Fruit fly (Drosophila melanogaster) whole organism, embryonic: ENCODE results near the gene pim.
A peak's percentile ranks its signal among the peaks of the same experiment; 100 is the strongest.

Source experiments
- Abd-B ChIP-seq: fragments of 200-800 bp; sonication (Bioruptor generic); optimal IDR thresholded peaks from 2 replicates; lab custom pipeline; 2018; ENCODE audit warnings: missing biosample characterization, mild to moderate bottlenecking, missing genetic modification characterization, moderate library complexity
- B-H2 ChIP-seq: fragments of 200-800 bp; sonication (Bioruptor generic); optimal IDR thresholded peaks from 2 replicates; lab custom pipeline; 2018; ENCODE audit warnings: missing biosample characterization, mild to moderate bottlenecking, missing genetic modification characterization
- CG10431 ChIP-seq: fragments of 200-800 bp; sonication (Bioruptor generic); optimal IDR thresholded peaks from 3 replicates; lab custom pipeline; 2018; ENCODE audit warnings: missing biosample characterization, mild to moderate bottlenecking, missing genetic modification characterization
- CG10959 ChIP-seq: fragments of 200-800 bp; sonication (Bioruptor generic); IDR thresholded peaks from 2 replicates; pipeline ENCODE4 v1.3.6; 2022; ENCODE audit warnings: missing biosample characterization, missing genetic modification characterization
- CG11085 ChIP-seq: fragments of 200-800 bp; sonication (Bioruptor generic); IDR thresholded peaks from 2 replicates; pipeline ENCODE4 v1.3.6; 2022; ENCODE audit warnings: missing biosample characterization, missing genetic modification characterization
- CG11695 ChIP-seq: fragments of 200-800 bp; sonication (Bioruptor generic); IDR thresholded peaks from 3 replicates; pipeline ENCODE4 v1.3.6; 2022; ENCODE audit warnings: missing biosample characterization, missing genetic modification characterization
- CG11696 ChIP-seq: fragments of 200-800 bp; sonication (Bioruptor generic); IDR thresholded peaks from 2 replicates; pipeline ENCODE4 v1.3.6; 2022; ENCODE audit warnings: missing biosample characterization, missing genetic modification characterization
- CG12219 ChIP-seq: fragments of 200-800 bp; sonication (Bioruptor generic); optimal IDR thresholded peaks from 3 replicates; lab custom pipeline; 2018; ENCODE audit warnings: missing biosample characterization, mild to moderate bottlenecking, missing genetic modification characterization
- CG12236 ChIP-seq: fragments of 200-800 bp; sonication (Bioruptor generic); optimal IDR thresholded peaks from 2 replicates; lab custom pipeline; 2016; ENCODE audit warnings: missing biosample characterization, missing genetic modification characterization
- CG1233 ChIP-seq: fragments of 200-800 bp; sonication (Bioruptor generic); optimal IDR thresholded peaks from 4 replicates; lab custom pipeline; 2018; ENCODE audit warnings: missing biosample characterization, mild to moderate bottlenecking, missing genetic modification characterization
- CG15479 ChIP-seq: fragments of 200-800 bp; sonication (Bioruptor generic); optimal IDR thresholded peaks from 3 replicates; lab custom pipeline; 2019; ENCODE audit warnings: missing biosample characterization, mild to moderate bottlenecking, missing genetic modification characterization, moderate library complexity
- CG15696 ChIP-seq: fragments of 200-800 bp; sonication (Bioruptor generic); optimal IDR thresholded peaks from 2 replicates; lab custom pipeline; 2019; ENCODE audit warnings: missing biosample characterization, mild to moderate bottlenecking, missing genetic modification characterization, moderate library complexity
- CG3065 ChIP-seq: fragments of 200-800 bp; sonication (Bioruptor generic); optimal IDR thresholded peaks from 2 replicates; lab custom pipeline; 2016; ENCODE audit warnings: missing biosample characterization, missing genetic modification characterization
- CG3726 ChIP-seq: fragments of 200-800 bp; sonication (Bioruptor generic); IDR thresholded peaks from 3 replicates; pipeline ENCODE4, ENCODE4 v1.3.6; 2022; ENCODE audit warnings: missing biosample characterization, missing genetic modification characterization
- CG3995 ChIP-seq: fragments of 200-800 bp; sonication (Bioruptor generic); optimal IDR thresholded peaks from 3 replicates; lab custom pipeline; 2016; ENCODE audit warnings: missing biosample characterization, missing genetic modification characterization
- CG5953 ChIP-seq: fragments of 200-800 bp; sonication (Bioruptor generic); IDR thresholded peaks from 2 replicates; pipeline ENCODE4 v1.3.6; 2022; ENCODE audit warnings: missing biosample characterization, missing genetic modification characterization
- CG6791 ChIP-seq: fragments of 200-800 bp; sonication (Bioruptor generic); IDR thresholded peaks from 3 replicates; pipeline ENCODE4 v1.3.6; 2022; ENCODE audit warnings: missing biosample characterization, missing genetic modification characterization; ENCODE audit not compliant: partially characterized antibody
- CG7928 ChIP-seq: fragments of 200-800 bp; sonication (Bioruptor generic); optimal IDR thresholded peaks from 2 replicates; lab custom pipeline; 2017; ENCODE audit warnings: missing biosample characterization, mild to moderate bottlenecking, missing genetic modification characterization
- CG8388 ChIP-seq: fragments of 200-800 bp; sonication (Bioruptor generic); optimal IDR thresholded peaks from 2 replicates; lab custom pipeline; 2019; ENCODE audit warnings: missing biosample characterization, mild to moderate bottlenecking, missing genetic modification characterization, moderate library complexity
- CG9817 ChIP-seq: fragments of 200-800 bp; sonication (Bioruptor generic); optimal IDR thresholded peaks from 2 replicates; lab custom pipeline; 2018; ENCODE audit warnings: missing biosample characterization, mild to moderate bottlenecking, missing genetic modification characterization, moderate library complexity
- CoRest ChIP-seq: fragments of 200-800 bp; sonication (Bioruptor generic); optimal IDR thresholded peaks from 3 replicates; lab custom pipeline; 2018; ENCODE audit warnings: missing biosample characterization, mild to moderate bottlenecking, missing genetic modification characterization, moderate library complexity
- Dbx ChIP-seq: fragments of 200-800 bp; sonication (Bioruptor generic); IDR thresholded peaks from 3 replicates; pipeline ENCODE4 v1.3.6; 2022; ENCODE audit warnings: missing biosample characterization, missing genetic modification characterization
- Deaf1 ChIP-seq: fragments of 200-800 bp; optimal IDR thresholded peaks from 3 replicates; lab custom pipeline; 2019; ENCODE audit warnings: missing biosample characterization, mild to moderate bottlenecking, missing genetic modification characterization, moderate library complexity
- Doc2 ChIP-seq: fragments of 200-800 bp; sonication (Bioruptor generic); IDR thresholded peaks from 2 replicates; pipeline ENCODE4 v1.3.6; 2022; ENCODE audit warnings: missing biosample characterization, missing genetic modification characterization
- E2f2 ChIP-seq: fragments of 200-800 bp; sonication (Bioruptor generic); IDR thresholded peaks from 2 replicates; pipeline ENCODE4 v1.3.6; 2022; ENCODE audit warnings: missing biosample characterization, missing genetic modification characterization
- Fer1 ChIP-seq: fragments of 200-800 bp; sonication (Bioruptor generic); optimal IDR thresholded peaks from 2 replicates; lab custom pipeline; 2017; ENCODE audit warnings: missing biosample characterization, mild to moderate bottlenecking, missing genetic modification characterization
- Hmr ChIP-seq: fragments of 200-800 bp; sonication (Bioruptor generic); optimal IDR thresholded peaks from 3 replicates; lab custom pipeline; 2017; ENCODE audit warnings: mild to moderate bottlenecking, missing biosample characterization, missing genetic modification reagents, missing genetic modification characterization
- MESR4 ChIP-seq: fragments of 200-800 bp; sonication (Bioruptor generic); optimal IDR thresholded peaks from 2 replicates; lab custom pipeline; 2018; ENCODE audit warnings: missing biosample characterization, mild to moderate bottlenecking, missing genetic modification characterization, moderate library complexity
- Meics ChIP-seq: fragments of 200-800 bp; sonication (Bioruptor generic); optimal IDR thresholded peaks from 2 replicates; lab custom pipeline; 2017; ENCODE audit warnings: missing biosample characterization, mild to moderate bottlenecking, missing genetic modification characterization
- Nf-YB ChIP-seq: fragments of 200-800 bp; sonication (Bioruptor generic); optimal IDR thresholded peaks from 3 replicates; lab custom pipeline; 2019; ENCODE audit warnings: missing biosample characterization, mild to moderate bottlenecking, missing genetic modification characterization, moderate library complexity
- Opbp ChIP-seq: fragments of 200-800 bp; sonication (Bioruptor generic); IDR thresholded peaks from 3 replicates; pipeline ENCODE4 v1.3.6; 2022; ENCODE audit warnings: missing biosample characterization, missing genetic modification characterization; ENCODE audit not compliant: partially characterized antibody
- Optix ChIP-seq: fragments of 200-800 bp; sonication (Bioruptor generic); IDR thresholded peaks from 3 replicates; pipeline ENCODE4 v1.3.6; 2022; ENCODE audit warnings: missing biosample characterization, missing genetic modification characterization
- Pdp1 ChIP-seq, 2 experiments: fragments of 200-800 bp; sonication (Bioruptor generic); optimal IDR thresholded peaks; 3 replicates each; lab custom pipeline; 2016; ENCODE audit warnings: missing biosample characterization in 2 of 2, missing genetic modification characterization in 2 of 2, mild to moderate bottlenecking in 1 of 2, moderate library complexity in 1 of 2
- Side ChIP-seq: fragments of 200-800 bp; sonication (Bioruptor generic); optimal IDR thresholded peaks from 2 replicates; lab custom pipeline; 2016; ENCODE audit warnings: missing biosample characterization, missing genetic modification characterization
- dpn ChIP-seq, 2 experiments: fragments of 200-800 bp; sonication (Bioruptor generic); optimal IDR thresholded peaks; 3 replicates each; lab custom pipeline; 2016; ENCODE audit warnings: missing biosample characterization in 2 of 2, missing genetic modification characterization in 2 of 2
- esg ChIP-seq: fragments of 200-800 bp; sonication (Bioruptor generic); conservative IDR thresholded peaks from 2 replicates; pipeline ENCODE4 v1.3.6; 2022; ENCODE audit warnings: missing biosample characterization, missing genetic modification characterization
- ftz-f1 ChIP-seq: fragments of 200-800 bp; sonication (Bioruptor generic); optimal IDR thresholded peaks from 2 replicates; lab custom pipeline; 2016; ENCODE audit warnings: missing biosample characterization, missing genetic modification characterization
- gfzf ChIP-seq: fragments of 200-800 bp; sonication (Bioruptor generic); optimal IDR thresholded peaks from 2 replicates; lab custom pipeline; 2016; ENCODE audit warnings: missing biosample characterization, mild to moderate bottlenecking, missing genetic modification characterization, moderate library complexity
- ind ChIP-seq: fragments of 200-800 bp; sonication (Bioruptor generic); optimal IDR thresholded peaks from 3 replicates; lab custom pipeline; 2016; ENCODE audit warnings: missing biosample characterization, missing genetic modification characterization
- inv ChIP-seq: fragments of 200-800 bp; sonication (Bioruptor generic); IDR thresholded peaks from 2 replicates; pipeline ENCODE4 v1.3.6; 2022; ENCODE audit warnings: missing biosample characterization, missing genetic modification characterization; ENCODE audit not compliant: partially characterized antibody
- lilli ChIP-seq: fragments of 200-800 bp; sonication (Bioruptor generic); optimal IDR thresholded peaks from 3 replicates; lab custom pipeline; 2016; ENCODE audit warnings: missing biosample characterization, missing genetic modification characterization
- mam ChIP-seq: fragments of 200-800 bp; sonication (Bioruptor generic); optimal IDR thresholded peaks from 3 replicates; lab custom pipeline; 2016; ENCODE audit warnings: missing biosample characterization, missing genetic modification characterization
- pum ChIP-seq: fragments of 200-800 bp; sonication (Bioruptor generic); optimal IDR thresholded peaks from 2 replicates; lab custom pipeline; 2016; ENCODE audit warnings: missing biosample characterization, missing genetic modification characterization
- sens ChIP-seq: fragments of 200-800 bp; sonication (Bioruptor generic); peaks from one replicate; lab custom pipeline; 2016; ENCODE audit warnings: missing biosample characterization, missing genetic modification characterization
- sima ChIP-seq: fragments of 200-800 bp; sonication (Bioruptor generic); optimal IDR thresholded peaks from 2 replicates; lab custom pipeline; 2016; ENCODE audit warnings: missing biosample characterization, missing genetic modification characterization
- sna ChIP-seq: fragments of 200-800 bp; sonication (Bioruptor generic); IDR thresholded peaks from 2 replicates; pipeline ENCODE4 v1.3.6; 2022; ENCODE audit warnings: missing biosample characterization, missing genetic modification characterization; ENCODE audit not compliant: partially characterized antibody
- tgo ChIP-seq: fragments of 200-800 bp; sonication (Bioruptor generic); IDR thresholded peaks from 3 replicates; pipeline ENCODE4 v1.3.6; 2022; ENCODE audit warnings: missing biosample characterization, missing genetic modification characterization
- tio ChIP-seq: fragments of 200-800 bp; sonication (Bioruptor generic); optimal IDR thresholded peaks from 2 replicates; lab custom pipeline; 2017; ENCODE audit warnings: missing biosample characterization, missing genetic modification characterization, inconsistent platforms
- tna ChIP-seq: fragments of 200-800 bp; sonication (Bioruptor generic); IDR thresholded peaks from 2 replicates; pipeline ENCODE4 v1.3.6; 2022; ENCODE audit warnings: missing biosample characterization, missing genetic modification characterization; ENCODE audit not compliant: partially characterized antibody
- toy ChIP-seq: fragments of 200-800 bp; sonication (Bioruptor generic); IDR thresholded peaks from 2 replicates; pipeline ENCODE4 v1.3.6; 2022; ENCODE audit warnings: missing biosample characterization, missing genetic modification characterization

pim gene

DNA sequence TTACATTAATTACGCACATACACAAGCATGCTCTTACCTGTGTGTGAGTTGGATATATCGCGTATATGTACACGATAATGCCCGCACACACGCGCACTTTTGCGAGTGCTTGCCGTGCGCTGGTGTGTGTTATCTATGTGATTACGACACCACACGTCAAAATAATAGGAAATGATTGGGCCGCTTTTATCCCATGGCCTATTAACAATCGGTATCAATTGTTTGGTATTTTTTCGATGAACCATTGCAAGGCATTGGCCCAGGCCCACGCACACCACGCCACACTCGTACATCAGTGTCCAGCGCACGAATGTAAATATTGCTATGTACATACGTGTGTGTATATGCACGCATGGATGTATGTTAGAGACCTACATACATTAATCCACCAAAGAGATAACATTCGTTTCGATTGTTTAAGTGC, 27.9 kb upstream of the pim start (continued):
- TF ChIP-seq CG5953, result 0 out of 2 replicates have a peak, but pooled peaks have one; percentile 19
- TF ChIP-seq CG15479 (GFP tag; lab: Kevin White, UChicago), result peak; percentile 73
- no peak; the same call in 2 of the 3 replicates for TF ChIP-seq tgo (GFP tag; lab: Robert Waterston, UW)
- TF ChIP-seq esg, result no peak
- peak; percentile 74 for TF ChIP-seq CG10431 (GFP tag; lab: Kevin White, UChicago)
- TF ChIP-seq Doc2, result no peak
- TF ChIP-seq CG12236 (GFP tag; lab: Kevin White, UChicago), result peak; percentile 43
- TF ChIP-seq CG11695 (GFP tag; lab: Robert Waterston, UW), result peak; percentile 30; the same call in 1 of the 3 replicates
- TF ChIP-seq CG3726 (GFP tag; lab: Robert Waterston, UW), result no peak
- peak; percentile 48 for TF ChIP-seq CG8388 (GFP tag; lab: Kevin White, UChicago)
- peak; percentile 30; the same call in 1 of the 2 replicates for TF ChIP-seq E2f2 (GFP tag; lab: Robert Waterston, UW)
- TF ChIP-seq tio, result no peak
- TF ChIP-seq CG10959 (GFP tag; lab: Robert Waterston, UW), result no peak
- peak; percentile 85 for TF ChIP-seq Fer1 (GFP tag; lab: Kevin White, UChicago)
- TF ChIP-seq CG1233, result peak; percentile 74
- peak; percentile 48; the same call in 1 of the 2 replicates for TF ChIP-seq tna (GFP tag; lab: Robert Waterston, UW)
- peak; percentile 97 for TF ChIP-seq CG11696 (GFP tag; lab: Robert Waterston, UW)
- peak; percentile 66 for TF ChIP-seq Meics
- peak; percentile 51 for TF ChIP-seq lilli
- TF ChIP-seq ind (GFP tag; lab: Kevin White, UChicago), result peak; percentile 9
- TF ChIP-seq ftz-f1 (GFP tag; lab: Kevin White, UChicago), result peak; percentile 83
- TF ChIP-seq sens (GFP tag; lab: Kevin White, UChicago), result peak; percentile 91
- TF ChIP-seq CG15696 (tag; lab: Kevin White, UChicago), result peak; percentile 72
- no peak; the same call in 2 of the 3 replicates for TF ChIP-seq CG6791 (GFP tag; lab: Robert Waterston, UW)
- TF ChIP-seq toy (GFP tag; lab: Robert Waterston, UW), result no peak
- TF ChIP-seq inv (GFP tag; lab: Robert Waterston, UW), result no peak
- TF ChIP-seq Hmr (GFP tag; lab: Kevin White, UChicago), result peak; percentile 90
- no peak for TF ChIP-seq pum (GFP tag; lab: Kevin White, UChicago)
- no peak for TF ChIP-seq CG3065 (GFP tag; lab: Kevin White, UChicago)
- peak; percentile 67 for TF ChIP-seq Side (GFP tag; lab: Kevin White, UChicago)
- TF ChIP-seq MESR4 (GFP tag; lab: Kevin White, UChicago), result peak; percentile 70
- peak; percentile 38 to 97 for TF ChIP-seq Pdp1 (GFP tag; optimal IDR thresholded peaks at IDR 0.05; lab: Kevin White, UChicago)
- TF ChIP-seq Abd-B, result no peak
- TF ChIP-seq CG12219 (GFP tag; lab: Kevin White, UChicago), result peak; percentile 75
- peak; percentile 10 for TF ChIP-seq CoRest (tag; lab: Kevin White, UChicago)
- peak; percentile 44 to 62 for TF ChIP-seq dpn (GFP tag; optimal IDR thresholded peaks at IDR 0.05; lab: Kevin White, UChicago)
- TF ChIP-seq CG3995 (GFP tag; lab: Kevin White, UChicago), result peak; percentile 13
- no peak for TF ChIP-seq CG11085 (GFP tag; lab: Robert Waterston, UW)
- peak; percentile 63 for TF ChIP-seq sna (GFP tag; lab: Robert Waterston, UW)
- no peak for TF ChIP-seq sima
- TF ChIP-seq Optix (GFP tag; lab: Robert Waterston, UW), result no peak
- TF ChIP-seq Dbx (GFP tag; lab: Robert Waterston, UW), result peak; percentile 81; the same call in 2 of the 3 replicates
- no peak for TF ChIP-seq CG7928 (GFP tag; lab: Kevin White, UChicago)
- peak; percentile 50 for TF ChIP-seq mam (GFP tag; lab: Kevin White, UChicago)
- no peak; the same call in 2 of the 3 replicates for TF ChIP-seq Opbp (GFP tag; lab: Robert Waterston, UW)
- TF ChIP-seq CG9817, result no peak
- TF ChIP-seq Nf-YB (GFP tag; lab: Kevin White, UChicago), result peak; percentile 52
- peak; percentile 34 for TF ChIP-seq gfzf (GFP tag; lab: Kevin White, UChicago)
- peak; percentile 87 for TF ChIP-seq B-H2
- peak; percentile 40 for TF ChIP-seq Deaf1 (tag; lab: Kevin White, UChicago)
